Fruit fly (Drosophila melanogaster) whole organism, embryonic: ENCODE results near the gene CG32237.

Source experiments
- B-H1 ChIP-seq: fragments of 200-800 bp; sonication (Bioruptor generic); IDR thresholded peaks from 3 replicates; pipeline ENCODE4 v1.3.6; 2022; ENCODE audit warnings: missing biosample characterization, missing genetic modification characterization
- Bgb ChIP-seq: fragments of 200-800 bp; sonication (Bioruptor generic); IDR thresholded peaks from 2 replicates; pipeline ENCODE4 v1.3.6; 2022; ENCODE audit warnings: missing biosample characterization, missing genetic modification characterization; ENCODE audit not compliant: partially characterized antibody
- BtbVII ChIP-seq: fragments of 200-800 bp; sonication (Bioruptor generic); optimal IDR thresholded peaks from 3 replicates; lab custom pipeline; 2017; ENCODE audit warnings: missing biosample characterization, mild to moderate bottlenecking, missing genetic modification characterization
- CG1233 ChIP-seq: fragments of 200-800 bp; sonication (Bioruptor generic); optimal IDR thresholded peaks from 4 replicates; lab custom pipeline; 2018; ENCODE audit warnings: missing biosample characterization, mild to moderate bottlenecking, missing genetic modification characterization
- CG13424 ChIP-seq: fragments of 200-800 bp; sonication (Bioruptor generic); optimal IDR thresholded peaks from 2 replicates; lab custom pipeline; 2019; ENCODE audit warnings: missing biosample characterization, mild to moderate bottlenecking, missing genetic modification characterization, moderate library complexity
- CG13775 ChIP-seq: fragments of 200-800 bp; sonication (Bioruptor generic); optimal IDR thresholded peaks from 3 replicates; lab custom pipeline; 2017; ENCODE audit warnings: missing biosample characterization, mild to moderate bottlenecking, missing genetic modification characterization
- CG14667 ChIP-seq: fragments of 200-800 bp; sonication (Bioruptor generic); IDR thresholded peaks from 2 replicates; pipeline ENCODE4 v1.3.6; 2022; ENCODE audit warnings: missing biosample characterization, missing genetic modification characterization
- CG17385 ChIP-seq: fragments of 200-800 bp; sonication (Bioruptor generic); optimal IDR thresholded peaks from 3 replicates; lab custom pipeline; 2018; ENCODE audit warnings: missing biosample characterization, mild to moderate bottlenecking, missing genetic modification characterization
- CG6683 ChIP-seq: fragments of 200-800 bp; sonication (Bioruptor generic); optimal IDR thresholded peaks from 2 replicates; lab custom pipeline; 2017; ENCODE audit warnings: missing biosample characterization, mild to moderate bottlenecking, missing genetic modification characterization, missing genetic modification reagents
- CG6854 ChIP-seq: fragments of 200-800 bp; sonication (Bioruptor generic); optimal IDR thresholded peaks from 3 replicates; lab custom pipeline; 2017; ENCODE audit warnings: missing biosample characterization, mild to moderate bottlenecking, missing genetic modification characterization
- CG7839 ChIP-seq: fragments of 200-800 bp; sonication (Bioruptor generic); optimal IDR thresholded peaks from 3 replicates; lab custom pipeline; 2018; ENCODE audit warnings: missing biosample characterization, mild to moderate bottlenecking, missing genetic modification characterization, moderate library complexity
- CG9609 ChIP-seq: fragments of 200-800 bp; sonication (Bioruptor generic); optimal IDR thresholded peaks from 3 replicates; lab custom pipeline; 2016; ENCODE audit warnings: missing biosample characterization, missing genetic modification characterization
- CG9727 ChIP-seq: fragments of 200-800 bp; sonication (Bioruptor generic); optimal IDR thresholded peaks from 3 replicates; lab custom pipeline; 2017; ENCODE audit warnings: missing biosample characterization, mild to moderate bottlenecking, missing genetic modification characterization
- CG9797 ChIP-seq: fragments of 200-800 bp; sonication (Bioruptor generic); optimal IDR thresholded peaks from 3 replicates; lab custom pipeline; 2018; ENCODE audit warnings: missing biosample characterization, mild to moderate bottlenecking, missing genetic modification characterization
- ERR ChIP-seq: fragments of 200-800 bp; sonication (Bioruptor generic); optimal IDR thresholded peaks from 2 replicates; lab custom pipeline; 2016; ENCODE audit warnings: missing biosample characterization, missing genetic modification characterization
- Eip74EF ChIP-seq, 2 experiments: fragments of 200-800 bp in 1 of 2; fragments of >200 bp in 1 of 2; sonication (Bioruptor generic) in 1 of 2; optimal IDR thresholded peaks; 2 replicates each; lab custom pipeline; 2017 to 2019; ENCODE audit warnings: missing biosample characterization in 2 of 2, missing genetic modification characterization in 2 of 2, mild to moderate bottlenecking in 1 of 2, moderate library complexity in 1 of 2
- Ets97D ChIP-seq: fragments of 200-800 bp; sonication (Bioruptor generic); optimal IDR thresholded peaks from 3 replicates; lab custom pipeline; 2016; ENCODE audit warnings: missing biosample characterization, missing genetic modification characterization
- HHEX ChIP-seq: fragments of 200-800 bp; sonication (Bioruptor generic); optimal IDR thresholded peaks from 3 replicates; lab custom pipeline; 2017; ENCODE audit warnings: missing biosample characterization, mild to moderate bottlenecking, missing genetic modification characterization, missing genetic modification reagents
- HLH3B ChIP-seq: fragments of 200-800 bp; sonication (Bioruptor generic); IDR thresholded peaks from 2 replicates; pipeline ENCODE4 v1.3.6; 2022; ENCODE audit warnings: missing biosample characterization, missing genetic modification characterization
- Hand ChIP-seq: fragments of 200-800 bp; sonication (Bioruptor generic); optimal IDR thresholded peaks from 2 replicates; lab custom pipeline; 2017; ENCODE audit warnings: mild to moderate bottlenecking, missing biosample characterization, missing genetic modification reagents, missing genetic modification characterization
- Hmx ChIP-seq: fragments of 200-800 bp; sonication (Bioruptor generic); optimal IDR thresholded peaks from 2 replicates; lab custom pipeline; 2016; ENCODE audit warnings: missing biosample characterization, missing genetic modification characterization
- Hr39 ChIP-seq: fragments of >200 bp; optimal IDR thresholded peaks from 2 replicates; lab custom pipeline; 2017
- Lhr ChIP-seq: fragments of 200-800 bp; sonication (Bioruptor generic); optimal IDR thresholded peaks from 3 replicates; lab custom pipeline; 2017; ENCODE audit warnings: mild to moderate bottlenecking, missing biosample characterization, missing genetic modification reagents, missing genetic modification characterization
- Optix ChIP-seq: fragments of 200-800 bp; sonication (Bioruptor generic); IDR thresholded peaks from 3 replicates; pipeline ENCODE4 v1.3.6; 2022; ENCODE audit warnings: missing biosample characterization, missing genetic modification characterization
- Pdp1 ChIP-seq, 2 experiments: fragments of 200-800 bp; sonication (Bioruptor generic); optimal IDR thresholded peaks; 3 replicates each; lab custom pipeline; 2016; ENCODE audit warnings: missing biosample characterization in 2 of 2, missing genetic modification characterization in 2 of 2, mild to moderate bottlenecking in 1 of 2, moderate library complexity in 1 of 2
- Rfx ChIP-seq: fragments of 200-800 bp; sonication (Bioruptor generic); IDR thresholded peaks from 2 replicates; pipeline ENCODE4 v1.3.6; 2022; ENCODE audit warnings: missing biosample characterization, missing genetic modification characterization
- Xbp1 ChIP-seq: fragments of 200-800 bp; sonication (Bioruptor generic); optimal IDR thresholded peaks from 3 replicates; lab custom pipeline; 2016; ENCODE audit warnings: missing biosample characterization, mild to moderate bottlenecking, missing genetic modification characterization
- abd-A ChIP-seq: fragments of 200-800 bp; sonication (Bioruptor generic); optimal IDR thresholded peaks from 3 replicates; lab custom pipeline; 2019; ENCODE audit warnings: missing biosample characterization, mild to moderate bottlenecking, missing genetic modification characterization, moderate library complexity
- al ChIP-seq: fragments of 200-800 bp; sonication (Bioruptor generic); IDR thresholded peaks from 2 replicates; pipeline ENCODE4 v1.3.6; 2022; ENCODE audit warnings: missing biosample characterization, missing genetic modification characterization
- ash1 ChIP-seq: fragments of 200-800 bp; sonication (Bioruptor generic); optimal IDR thresholded peaks from 2 replicates; lab custom pipeline; 2018; ENCODE audit warnings: missing biosample characterization, mild to moderate bottlenecking, missing genetic modification characterization
- chinmo ChIP-seq: fragments of 200-800 bp; sonication (Bioruptor generic); IDR thresholded peaks from 4 replicates; pipeline ENCODE4 v1.3.6; 2022; ENCODE audit warnings: missing biosample characterization, missing genetic modification characterization; ENCODE audit not compliant: partially characterized antibody
- dm ChIP-seq: fragments of 200-800 bp; sonication (Bioruptor generic); optimal IDR thresholded peaks from 3 replicates; lab custom pipeline; 2016; ENCODE audit warnings: missing biosample characterization, missing genetic modification characterization
- ems ChIP-seq: fragments of 200-800 bp; sonication (Bioruptor generic); optimal IDR thresholded peaks from 3 replicates; lab custom pipeline; 2016; ENCODE audit warnings: missing biosample characterization, missing genetic modification characterization
- fru ChIP-seq: fragments of >200 bp; optimal IDR thresholded peaks from 2 replicates; lab custom pipeline; 2017
- gcm ChIP-seq: fragments of 200-800 bp; sonication (Bioruptor generic); optimal IDR thresholded peaks from 2 replicates; lab custom pipeline; 2019; ENCODE audit warnings: missing biosample characterization, mild to moderate bottlenecking, missing genetic modification characterization, moderate library complexity
- grau ChIP-seq: fragments of 200-800 bp; optimal IDR thresholded peaks from 3 replicates; lab custom pipeline; 2019; ENCODE audit warnings: missing biosample characterization, mild to moderate bottlenecking, missing genetic modification characterization, moderate library complexity
- gt ChIP-seq: fragments of 200-800 bp; sonication (Bioruptor generic); IDR thresholded peaks from 2 replicates; pipeline ENCODE4 v1.3.6; 2022; ENCODE audit warnings: missing biosample characterization, missing genetic modification characterization
- hb ChIP-seq: fragments of 200-800 bp; sonication (Bioruptor generic); IDR thresholded peaks from 3 replicates; pipeline ENCODE4 v1.3.6; 2022; ENCODE audit warnings: missing biosample characterization, missing genetic modification characterization; ENCODE audit not compliant: partially characterized antibody
- her ChIP-seq: fragments of 200-800 bp; sonication (Bioruptor generic); optimal IDR thresholded peaks from 2 replicates; lab custom pipeline; 2016; ENCODE audit warnings: missing biosample characterization, missing genetic modification characterization
- onecut ChIP-seq: fragments of 200-800 bp; sonication (Bioruptor generic); IDR thresholded peaks from 2 replicates; pipeline ENCODE4 v1.3.6; 2022; ENCODE audit warnings: missing biosample characterization, missing genetic modification characterization
- otp ChIP-seq: fragments of 200-800 bp; sonication (Bioruptor generic); IDR thresholded peaks from 3 replicates; pipeline ENCODE4, ENCODE4 v1.3.6; 2022; ENCODE audit warnings: missing biosample characterization, missing genetic modification characterization
- pfk ChIP-seq: fragments of 200-800 bp; sonication (Bioruptor generic); optimal IDR thresholded peaks from 2 replicates; lab custom pipeline; 2018; ENCODE audit warnings: missing biosample characterization, mild to moderate bottlenecking, missing genetic modification characterization, moderate library complexity
- phol ChIP-seq: fragments of 200-800 bp; sonication (Bioruptor generic); optimal IDR thresholded peaks from 3 replicates; lab custom pipeline; 2018; ENCODE audit warnings: missing biosample characterization, mild to moderate bottlenecking, missing genetic modification characterization, moderate library complexity
- shn ChIP-seq: fragments of 200-800 bp; sonication (Bioruptor generic); optimal IDR thresholded peaks from 3 replicates; lab custom pipeline; 2016; ENCODE audit warnings: missing biosample characterization, missing genetic modification characterization
- vvl ChIP-seq: fragments of 200-800 bp; sonication (Bioruptor generic); IDR thresholded peaks from 2 replicates; pipeline ENCODE4 v1.3.6; 2022; ENCODE audit warnings: missing biosample characterization, missing genetic modification characterization
- wor ChIP-seq: fragments of 200-800 bp; sonication (Bioruptor generic); IDR thresholded peaks from 2 replicates; pipeline ENCODE4 v1.3.6; 2022; ENCODE audit warnings: missing biosample characterization, missing genetic modification characterization

The CG32237 gene

DNA sequence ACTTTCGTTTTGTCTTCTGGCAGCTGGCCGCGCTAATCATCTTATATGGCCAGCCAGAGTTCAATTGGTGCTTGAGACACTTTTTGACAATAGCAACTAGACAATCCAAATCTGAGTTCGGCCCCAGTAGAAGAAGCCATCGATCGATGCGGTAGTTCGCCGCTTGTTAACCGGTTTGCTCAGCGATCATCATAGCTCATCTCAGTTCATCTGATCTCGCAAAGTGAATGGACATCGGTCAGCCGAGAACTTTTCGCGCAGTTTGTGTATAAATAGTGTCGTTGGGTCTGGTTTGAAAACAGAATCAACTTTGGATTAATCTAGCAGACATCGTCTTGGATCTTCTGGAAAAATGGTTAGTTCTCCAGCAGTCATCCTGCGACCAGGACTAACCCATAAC, 44.3 kb upstream of the CG32237 start, which contains the start of gene CG13705:
TSS of gene CG13705 (plus strand) at position 301 of the 400 bp plus-strand sequence.
- TF ChIP-seq dm (GFP tag; lab: Kevin White, UChicago) (no peak), Bgb (GFP tag; lab: Robert Waterston, UW) (no peak), CG13424 (tag; lab: Kevin White, UChicago) (no peak), CG7839 (no peak), Eip74EF (GFP tag; optimal IDR thresholded peaks at IDR 0.05; lab: Kevin White, UChicago) (no peak), Xbp1 (GFP tag; lab: Kevin White, UChicago) (no peak), CG9727 (GFP tag; lab: Kevin White, UChicago) (no peak), otp (GFP tag; lab: Robert Waterston, UW) (no peak), CG17385 (GFP tag; lab: Kevin White, UChicago) (no peak), pfk (GFP tag; lab: Kevin White, UChicago) (no peak), grau (no peak), ERR (GFP tag; lab: Kevin White, UChicago) (no peak), hb (GFP tag; lab: Robert Waterston, UW) (no peak), CG6854 (GFP tag; lab: Kevin White, UChicago) (no peak), al (no peak)

DNA sequence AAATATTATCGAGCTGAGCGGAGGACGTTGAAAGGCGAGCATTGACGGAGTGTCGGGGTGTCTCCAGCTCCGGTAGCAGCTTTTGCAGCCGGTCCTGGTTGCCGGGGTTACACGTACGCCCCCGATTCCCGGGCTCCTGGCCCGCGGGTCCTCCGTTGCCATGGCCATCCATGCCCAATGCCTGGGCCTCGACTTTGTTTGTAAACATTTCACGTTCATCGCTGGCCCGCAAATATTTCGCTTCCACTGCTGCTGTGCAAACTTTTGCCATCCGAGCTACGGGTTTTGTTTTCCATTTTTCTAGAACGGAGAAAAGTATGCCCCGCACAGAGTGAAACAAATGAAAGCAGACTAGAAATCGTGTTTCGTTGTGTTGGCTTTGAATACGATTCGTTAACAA, 8.7 kb upstream of the CG32237 start, which contains the start of gene Dnah3:
TSS of gene Dnah3 (plus strand) at position 301 of the 400 bp plus-strand sequence.
- TF ChIP-seq Rfx (0 out of 2 replicates have a peak, but pooled peaks have one; percentile 43), shn (GFP tag; lab: Kevin White, UChicago) (no peak)

DNA sequence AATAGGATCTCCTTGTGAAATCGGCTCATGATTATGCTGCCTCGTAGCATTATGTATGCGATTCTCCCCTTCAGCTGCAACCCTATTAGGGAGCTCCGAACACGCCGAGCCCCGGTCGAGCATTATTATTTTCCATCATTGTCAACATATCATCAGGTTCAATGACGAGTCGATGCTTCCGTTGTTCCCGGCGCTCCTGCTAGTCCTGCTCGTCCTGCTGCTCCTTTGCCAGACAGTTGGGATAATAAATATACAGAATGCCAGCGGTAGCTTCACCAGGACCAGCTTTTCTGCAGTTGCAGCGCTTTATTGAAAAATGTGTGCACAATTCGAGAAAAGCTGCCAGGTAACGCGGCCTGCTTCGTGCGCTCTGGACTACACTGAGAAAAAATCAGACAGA, 8.1 kb upstream of the CG32237 start, which contains the start of gene CG32235:
TSS of gene CG32235 (minus strand) at position 101 of the 400 bp plus-strand sequence.
- TF ChIP-seq CG9609 (GFP tag; lab: Kevin White, UChicago) (no peak), fru (no peak), HLH3B (no peak), vvl (GFP tag; lab: Robert Waterston, UW) (no peak), CG1233 (GFP tag; lab: Kevin White, UChicago) (no peak), her (GFP tag; lab: Kevin White, UChicago) (no peak), wor (GFP tag; lab: Robert Waterston, UW) (no peak), Hmx (GFP tag; lab: Kevin White, UChicago) (no peak), CG13775 (GFP tag; lab: Kevin White, UChicago) (no peak)
- TF ChIP-seq, all 482 proteins: peak for 0

DNA sequence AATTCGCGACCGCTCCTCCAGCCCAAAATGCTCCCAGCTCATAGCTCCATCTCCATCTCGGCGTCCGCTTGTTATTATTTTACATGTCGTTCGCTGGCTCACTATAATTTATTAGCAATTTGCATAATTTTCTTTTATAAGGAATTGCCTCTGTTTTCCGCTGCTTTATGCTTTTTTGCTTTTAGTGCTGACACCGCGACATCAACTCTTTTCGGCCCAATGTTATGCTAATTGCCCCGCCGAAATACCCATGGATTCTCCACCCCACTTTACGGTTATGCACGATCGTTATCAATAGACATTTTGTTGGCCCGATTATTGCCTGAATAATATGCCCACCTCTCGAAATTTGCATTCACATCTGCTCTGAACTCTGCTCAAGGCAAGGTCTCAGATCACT, 2.9 kb upstream of the CG32237 start:
- TF ChIP-seq phol, result no peak
- TF ChIP-seq CG9727 (GFP tag; lab: Kevin White, UChicago), result no peak
- TF ChIP-seq vvl (GFP tag; lab: Robert Waterston, UW), result peak; percentile 58; the same call in 1 of the 2 replicates
- TF ChIP-seq chinmo, result peak; percentile 67; the same call in 1 of the 4 replicates
- no peak for TF ChIP-seq fru
- no peak for TF ChIP-seq Lhr (GFP tag; lab: Kevin White, UChicago)
- TF ChIP-seq gt (GFP tag; lab: Robert Waterston, UW), result no peak
- no peak for TF ChIP-seq CG9797
- TF ChIP-seq abd-A (tag; lab: Kevin White, UChicago), result peak; percentile 53
- no peak for TF ChIP-seq gcm (GFP tag; lab: Kevin White, UChicago)

DNA sequence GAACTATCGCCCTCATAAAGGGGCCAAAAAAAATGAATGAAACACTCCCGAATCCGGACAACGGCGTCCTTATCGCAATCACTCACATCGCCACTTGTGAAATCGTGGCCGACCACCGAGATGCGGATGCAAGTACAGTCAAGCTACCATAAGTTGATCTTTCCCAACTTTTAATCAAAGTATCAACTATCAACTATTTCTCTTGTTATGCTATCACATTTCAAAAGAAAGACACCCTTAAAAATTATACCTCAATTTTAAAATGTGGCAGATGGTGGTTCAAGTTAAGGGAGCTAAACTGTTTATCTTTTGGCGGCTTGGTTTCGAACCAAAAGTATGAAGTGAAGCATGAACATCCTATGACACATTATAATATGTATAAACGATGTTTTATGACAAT, 1.9 kb upstream of the CG32237 start:
- TF ChIP-seq CG14667 (GFP tag; lab: Robert Waterston, UW), result no peak
- TF ChIP-seq BtbVII (GFP tag; lab: Kevin White, UChicago), result no peak
- TF ChIP-seq Pdp1 (GFP tag; optimal IDR thresholded peaks at IDR 0.05; lab: Kevin White, UChicago), result no peak
- no peak for TF ChIP-seq HHEX (GFP tag; lab: Kevin White, UChicago)
- TF ChIP-seq CG13775 (GFP tag; lab: Kevin White, UChicago), result no peak
- TF ChIP-seq Ets97D (GFP tag; lab: Kevin White, UChicago), result no peak
- TF ChIP-seq Optix, result no peak
- TF ChIP-seq Hand (GFP tag; lab: Kevin White, UChicago), result no peak
- TF ChIP-seq Hr39, result no peak
- TF ChIP-seq ash1 (GFP tag; lab: Kevin White, UChicago), result no peak
- TF ChIP-seq CG6683 (GFP tag; lab: Kevin White, UChicago), result no peak
- no peak for TF ChIP-seq ems (GFP tag; lab: Kevin White, UChicago)
- no peak for TF ChIP-seq B-H1 (GFP tag; lab: Robert Waterston, UW)
- no peak for TF ChIP-seq onecut
